Fruit fly (Drosophila melanogaster): ENCODE results near the gene CG32264.
A peak's percentile ranks its signal among the peaks of the same experiment; 100 is the strongest.

Gene CG32264

DNA sequence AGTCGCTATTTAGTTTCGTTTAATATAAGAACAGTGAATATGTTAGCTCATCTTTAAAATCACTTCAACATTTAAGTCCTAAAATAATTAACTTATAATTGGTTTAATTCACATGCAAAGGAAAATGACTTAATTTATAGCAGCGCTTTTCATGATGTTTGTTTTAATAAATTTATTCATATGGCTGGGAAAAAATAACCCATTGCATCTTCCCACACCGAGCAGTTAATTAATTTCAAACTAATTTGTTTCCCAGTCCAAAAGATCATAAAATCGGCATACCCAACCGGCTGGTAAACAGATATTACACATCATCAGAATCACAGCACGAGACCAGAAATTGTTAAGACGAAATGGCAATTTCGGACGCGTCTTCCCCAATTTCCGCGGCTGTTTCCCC is 35.4 kb downstream of the CG32264 start (continued):
- TF ChIP-seq ATbp (GFP tag; optimal IDR thresholded peaks at IDR 0.05) (no peak), CG5953 (GFP tag; IDR thresholded peaks at IDR 0.05) (no peak), Atf3 (GFP tag; optimal IDR thresholded peaks at IDR 0.05) (no peak), CG3163 (GFP tag; optimal IDR thresholded peaks at IDR 0.05) (no peak), luna (GFP tag; optimal IDR thresholded peaks at IDR 0.05) (no peak), B-H2 (GFP tag; optimal IDR thresholded peaks at IDR 0.05) (no peak), Atf-2 (GFP tag; optimal IDR thresholded peaks at IDR 0.05) (peak; percentile 29), Sox100B (GFP tag; optimal IDR thresholded peaks at IDR 0.05) (no peak), CG34422 (GFP tag; IDR thresholded peaks at IDR 0.05) (no peak), Doc3 (GFP tag; IDR thresholded peaks at IDR 0.05; ENCODE audit: partially characterized antibody) (no peak), crp (GFP tag; optimal IDR thresholded peaks at IDR 0.05) (no peak), CG11696 (GFP tag; IDR thresholded peaks at IDR 0.05) (no peak), dimm (GFP tag; IDR thresholded peaks at IDR 0.05) (no peak), hth (optimal IDR thresholded peaks at IDR 0.05) (no peak), CG7556 (GFP tag; optimal IDR thresholded peaks at IDR 0.05) (no peak), CG12155 (GFP tag; optimal IDR thresholded peaks at IDR 0.05) (no peak), BEAF-32 (GFP tag; optimal IDR thresholded peaks at IDR 0.05) (no peak), HLH3B (GFP tag; IDR thresholded peaks at IDR 0.05) (no peak), usp (GFP tag; optimal IDR thresholded peaks at IDR 0.05) (no peak), CG11723 (GFP tag; optimal IDR thresholded peaks at IDR 0.05) (no peak), CG32772 (GFP tag; IDR thresholded peaks at IDR 0.05) (no peak), CG6813 (GFP tag; optimal IDR thresholded peaks at IDR 0.05) (no peak), CG30403 (GFP tag; optimal IDR thresholded peaks at IDR 0.05) (peak; percentile 29), gem (tag; optimal IDR thresholded peaks at IDR 0.05) (peak; percentile 68), E2f1 (GFP tag; IDR thresholded peaks at IDR 0.05) (peak; percentile 14; the same call in 1 of the 2 replicates), CG14014 (GFP tag; IDR thresholded peaks at IDR 0.05) (peak; percentile 55; the same call in 1 of the 2 replicates), CG3838 (GFP tag; optimal IDR thresholded peaks at IDR 0.05) (no peak), bowl (GFP tag; IDR thresholded peaks at IDR 0.05) (no peak), H15 (GFP tag; IDR thresholded peaks at IDR 0.05) (0 out of 3 replicates have a peak, but pooled peaks have one; percentile 31), prd (optimal IDR thresholded peaks at IDR 0.05) (no peak), prd (GFP tag; IDR thresholded peaks at IDR 0.05) (no peak), CG16813 (GFP tag; IDR thresholded peaks at IDR 0.05; ENCODE audit: partially characterized antibody) (no peak), CG2712 (tag; optimal IDR thresholded peaks at IDR 0.05) (peak; percentile 5), CG4707 (GFP tag; optimal IDR thresholded peaks at IDR 0.05) (no peak), Dref (GFP tag; IDR thresholded peaks at IDR 0.05) (no peak), sug (tag; optimal IDR thresholded peaks at IDR 0.05) (no peak), knrl (GFP tag; IDR thresholded peaks at IDR 0.05; ENCODE audit: partially characterized antibody) (no peak), CG8089 (GFP tag; optimal IDR thresholded peaks at IDR 0.05) (no peak), phol (tag; optimal IDR thresholded peaks at IDR 0.05) (peak; percentile 22), D19A (tag; optimal IDR thresholded peaks at IDR 0.05) (peak; percentile 17), HmgZ (tag; optimal IDR thresholded peaks at IDR 0.05) (peak; percentile 44), ERR (GFP tag; optimal IDR thresholded peaks at IDR 0.05) (no peak), CG12071 (GFP tag; optimal IDR thresholded peaks at IDR 0.05) (peak; percentile 35), ara (GFP tag; IDR thresholded peaks at IDR 0.05) (no peak), sr (GFP tag; IDR thresholded peaks at IDR 0.05) (no peak), zfh1 (GFP tag; IDR thresholded peaks at IDR 0.05) (no peak), CG11560 (tag; IDR thresholded peaks at IDR 0.05) (no peak), Fer3 (tag; optimal IDR thresholded peaks at IDR 0.05) (peak; percentile 46), fd3F (GFP tag; optimal IDR thresholded peaks at IDR 0.05) (peak; percentile 20), tio (GFP tag; optimal IDR thresholded peaks at IDR 0.05) (no peak), CG32532 (GFP tag; IDR thresholded peaks at IDR 0.05) (peak; percentile 77), CG17385 (GFP tag; optimal IDR thresholded peaks at IDR 0.05) (peak; percentile 37)
